Worm (Caenorhabditis elegans) whole organism, midembryonic: Measurements from ENCODE around the gene B0035.15.
"Not testable (repeated sequence)": the region's sequence is repeated elsewhere in the genome, so short reads cannot be mapped to it uniquely, and the experiment has no call there.

ENCODE experiments used
- T22C8.4 ChIP-seq: fragments of 200-800 bp; sonication (Bioruptor generic); IDR thresholded peaks from 2 replicates; pipeline ENCODE4 v1.3.6; 2022; ENCODE audit warnings: missing genetic modification characterization, missing compliant biosample characterization
- cog-1 ChIP-seq: sonication (generic microtip); optimal IDR thresholded peaks from 2 replicates; lab custom pipeline; 2016; ENCODE audit warnings: missing genetic modification characterization, missing compliant biosample characterization
- flt-1 ChIP-seq: fragments of 200-800 bp; sonication (Bioruptor generic); IDR thresholded peaks from 2 replicates; pipeline ENCODE4 v1.3.6; 2022; ENCODE audit warnings: missing genetic modification characterization, missing compliant biosample characterization
- klf-2 ChIP-seq: fragments of 200-800 bp; sonication (Bioruptor generic); conservative IDR thresholded peaks from 2 replicates; pipeline ENCODE4 v1.3.6; 2022; ENCODE audit warnings: missing genetic modification reagents, missing genetic modification characterization, missing compliant biosample characterization
- med-1 ChIP-seq: sonication (generic microtip); optimal IDR thresholded peaks from 2 replicates; lab custom pipeline; 2017; ENCODE audit warnings: missing genetic modification characterization, mild to moderate bottlenecking, missing compliant biosample characterization, antibody characterized with exemption, missing genetic modification reagents; ENCODE audit not compliant: insufficient read depth
- ref-1 ChIP-seq: fragments of 200-800 bp; sonication (Bioruptor generic); conservative IDR thresholded peaks from 2 replicates; pipeline ENCODE4 v1.3.6; 2022; ENCODE audit warnings: missing genetic modification reagents, missing genetic modification characterization, missing compliant biosample characterization
- tab-1 ChIP-seq: fragments of 200-800 bp; sonication (Bioruptor generic); IDR thresholded peaks from 2 replicates; pipeline ENCODE4 v1.3.6; 2022; ENCODE audit warnings: missing genetic modification characterization, missing compliant biosample characterization
- ztf-23 ChIP-seq: fragments of 200-800 bp; sonication (Bioruptor generic); IDR thresholded peaks from 2 replicates; pipeline ENCODE4 v1.3.6; 2022; ENCODE audit warnings: missing genetic modification reagents, missing genetic modification characterization, missing compliant biosample characterization
- ztf-29 ChIP-seq: fragments of 200-800 bp; sonication (Bioruptor generic); IDR thresholded peaks from 2 replicates; pipeline ENCODE4 v1.3.6; 2022; ENCODE audit warnings: missing genetic modification reagents, missing genetic modification characterization, missing compliant biosample characterization

B0035.15 gene

DNA sequence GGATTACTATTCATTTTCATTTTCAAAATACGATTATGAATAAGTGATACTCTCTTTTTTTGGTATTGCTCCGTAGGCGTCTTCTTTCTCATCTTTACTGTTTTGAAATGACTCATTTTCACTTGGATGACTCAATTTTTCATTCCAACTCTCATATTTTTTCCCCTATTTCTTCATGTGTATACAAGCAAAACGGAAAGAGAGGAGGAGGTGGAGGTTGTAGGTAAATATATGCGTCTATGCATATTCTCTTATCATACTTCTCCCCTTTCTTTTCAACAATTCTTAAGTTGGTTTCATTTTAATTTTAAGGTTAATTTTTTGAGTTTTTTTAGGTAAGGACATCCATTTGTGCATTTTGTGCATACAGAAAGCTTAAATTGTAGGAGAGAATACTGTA, 11.9 kb downstream of the B0035.15 start:
- TF ChIP-seq T22C8.4 (GFP tag; lab: Robert Waterston, UW) (no peak), tab-1 (GFP tag; lab: Robert Waterston, UW) (no peak), ref-1 (no peak), ztf-23 (GFP tag; lab: Robert Waterston, UW) (no peak), flt-1 (GFP tag; lab: Robert Waterston, UW) (no peak), med-1 (no peak), cog-1 (tag; lab: Kevin White, UChicago) (no peak), ztf-29 (GFP tag; lab: Robert Waterston, UW) (no peak), klf-2 (no peak)

DNA sequence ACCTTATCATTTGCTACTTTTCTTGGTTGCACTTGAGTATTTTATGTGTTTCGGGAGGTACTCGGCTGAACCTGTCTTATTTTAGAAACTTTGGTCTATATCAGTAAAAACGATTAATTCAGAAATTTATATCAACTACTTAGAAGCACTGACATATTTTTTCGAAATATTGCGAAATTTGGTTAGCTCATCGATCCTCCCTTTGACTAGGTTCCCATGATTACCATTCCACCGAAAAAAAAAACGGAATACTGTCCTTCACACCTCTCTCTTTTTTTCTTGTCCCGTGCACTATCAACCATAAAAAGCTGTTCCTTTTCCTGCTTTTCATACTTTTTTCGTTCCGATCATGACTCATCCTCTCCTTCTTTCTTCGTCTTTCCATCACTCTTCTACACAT, 12.8 kb downstream of the B0035.15 start:
- TF ChIP-seq T22C8.4 (GFP tag; lab: Robert Waterston, UW) (no peak), ztf-29 (GFP tag; lab: Robert Waterston, UW) (no peak), ref-1 (no peak), klf-2 (no peak), med-1 (no peak), tab-1 (GFP tag; lab: Robert Waterston, UW) (no peak), cog-1 (tag; lab: Kevin White, UChicago) (no peak), flt-1 (GFP tag; lab: Robert Waterston, UW) (no peak), ztf-23 (GFP tag; lab: Robert Waterston, UW) (no peak)

DNA sequence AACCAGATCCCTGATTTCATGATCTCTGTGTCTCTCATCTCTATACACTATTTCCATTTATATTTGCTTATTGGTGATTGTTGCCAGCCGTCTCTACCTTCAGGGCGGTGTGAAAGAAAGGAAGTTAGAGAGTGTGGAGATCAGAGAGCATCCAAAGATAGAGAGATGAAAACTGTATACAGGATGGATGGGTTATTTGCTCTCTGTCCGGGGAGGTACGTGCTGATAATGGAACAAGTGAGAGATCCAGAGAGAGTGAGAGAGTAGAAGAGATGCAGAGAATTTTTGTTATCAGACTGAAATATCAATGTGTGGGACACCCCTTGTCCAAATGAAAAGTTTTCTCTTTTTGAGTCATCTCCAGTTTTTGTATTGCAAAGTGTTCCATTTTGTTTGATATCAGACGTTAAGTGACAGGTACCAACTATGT, 13.9 kb downstream of the B0035.15 start:
- TF ChIP-seq flt-1 (GFP tag; lab: Robert Waterston, UW) (no peak), ztf-23 (GFP tag; lab: Robert Waterston, UW) (no peak), klf-2 (no peak)

DNA sequence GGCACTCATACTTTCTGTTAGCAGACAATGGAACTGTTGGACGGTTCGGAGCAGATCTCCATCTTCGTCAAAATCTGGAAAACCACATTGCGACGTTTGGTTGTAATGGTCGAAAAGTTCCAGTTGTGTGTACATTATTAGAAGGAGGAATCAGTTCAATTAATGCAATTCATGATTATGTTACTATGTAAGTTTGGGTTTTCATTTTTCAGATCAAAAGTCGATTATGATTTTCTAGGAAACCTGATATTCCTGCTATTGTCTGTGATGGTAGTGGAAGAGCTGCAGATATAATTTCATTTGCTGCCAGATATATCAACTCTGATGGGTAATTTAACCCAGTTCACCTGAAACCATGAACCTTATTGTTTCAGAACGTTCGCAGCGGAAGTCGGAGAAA, 22.0 kb downstream of the B0035.15 start:
- TF ChIP-seq ztf-29 (GFP tag; lab: Robert Waterston, UW) (no peak), ref-1 (no peak), klf-2 (no peak), T22C8.4 (GFP tag; lab: Robert Waterston, UW) (no peak), ztf-23 (GFP tag; lab: Robert Waterston, UW) (no peak), tab-1 (GFP tag; lab: Robert Waterston, UW) (no peak), med-1 (no peak), flt-1 (GFP tag; lab: Robert Waterston, UW) (no peak), cog-1 (tag; lab: Kevin White, UChicago) (no peak)

DNA sequence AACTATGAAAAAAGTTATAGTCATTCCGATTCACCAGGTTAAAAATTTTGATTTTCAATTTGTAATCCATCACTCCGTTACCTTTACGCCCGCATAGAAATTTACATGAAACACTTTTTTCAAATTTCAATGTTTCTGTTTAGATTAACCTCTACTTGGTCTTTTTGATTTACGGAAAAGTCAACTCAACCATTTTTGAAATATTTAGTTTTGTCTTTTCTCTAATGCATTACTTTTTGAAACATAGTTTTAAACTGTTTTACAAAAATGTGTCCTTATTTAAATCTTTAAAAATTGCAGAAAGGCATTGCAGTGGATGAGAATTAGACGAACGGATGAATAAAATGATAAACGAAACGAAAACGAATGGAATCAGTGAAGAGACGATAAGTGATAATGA, 24.9 kb downstream of the B0035.15 start, which contains the start of gene gtl-2:
Gene gtl-2, plus strand, starts transcription at position 301 of the 400 bp plus-strand sequence.
- TF ChIP-seq med-1 (no peak), flt-1 (GFP tag; lab: Robert Waterston, UW) (no peak), tab-1 (GFP tag; lab: Robert Waterston, UW) (no peak), ref-1 (no peak), T22C8.4 (GFP tag; lab: Robert Waterston, UW) (no peak), ztf-29 (GFP tag; lab: Robert Waterston, UW) (no peak), klf-2 (no peak), cog-1 (tag; lab: Kevin White, UChicago) (no peak), ztf-23 (GFP tag; lab: Robert Waterston, UW) (no peak)

DNA sequence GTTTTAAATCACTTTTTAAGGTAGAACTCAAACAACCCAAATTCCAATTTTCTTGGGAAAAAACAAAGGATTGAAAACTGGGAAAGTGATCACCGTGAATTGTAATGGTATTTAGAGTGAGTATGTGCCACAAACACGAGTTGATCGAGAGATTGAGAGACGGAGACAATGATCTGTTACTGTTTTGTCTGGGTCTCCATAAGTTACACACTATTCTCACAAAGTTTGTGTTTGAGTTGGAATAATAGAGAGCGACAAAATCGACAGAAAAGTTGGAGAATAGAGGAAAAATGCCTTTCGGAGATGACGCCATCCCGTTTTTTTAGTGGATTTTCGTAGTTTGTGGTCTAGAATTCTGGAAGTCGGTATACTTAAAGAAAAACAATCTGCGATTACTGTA, 26.8 kb downstream of the B0035.15 start, which contains the start of gene nhr-7:
Gene nhr-7, minus strand, starts transcription at position 101 of the 400 bp plus-strand sequence.
- no peak for TF ChIP-seq ztf-29 (GFP tag; lab: Robert Waterston, UW)
- no peak for TF ChIP-seq med-1
- no peak for TF ChIP-seq ztf-23 (GFP tag; lab: Robert Waterston, UW)
- no peak for TF ChIP-seq T22C8.4 (GFP tag; lab: Robert Waterston, UW)
- TF ChIP-seq flt-1 (GFP tag; lab: Robert Waterston, UW) = no peak
- no peak for TF ChIP-seq ref-1

DNA sequence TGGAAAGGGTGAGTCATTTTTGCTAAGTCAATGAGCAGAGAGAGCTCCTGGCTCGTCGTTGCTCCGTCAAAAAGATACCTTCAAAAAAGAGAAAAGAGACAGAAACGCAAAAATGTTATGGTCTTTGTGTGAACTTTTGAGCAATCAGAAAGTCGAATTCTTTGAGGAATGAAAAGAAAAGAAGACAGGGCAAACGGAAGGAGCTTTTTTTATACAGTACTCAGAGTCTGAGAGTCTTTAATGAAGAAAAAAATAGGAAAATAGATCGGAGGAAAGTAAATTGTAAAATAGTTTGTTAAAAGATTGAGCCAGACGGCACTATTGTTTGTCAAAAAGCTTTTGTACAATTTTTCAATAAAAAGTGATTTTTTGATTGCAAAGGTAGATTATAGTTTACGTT, 28.6 kb downstream of the B0035.15 start:
- no peak for TF ChIP-seq ztf-23 (GFP tag; lab: Robert Waterston, UW)
- TF ChIP-seq cog-1 (tag; lab: Kevin White, UChicago) = no peak
- no peak for TF ChIP-seq med-1
- no peak for TF ChIP-seq ztf-29 (GFP tag; lab: Robert Waterston, UW)
- no peak for TF ChIP-seq klf-2
- TF ChIP-seq tab-1 (GFP tag; lab: Robert Waterston, UW) = no peak
- TF ChIP-seq T22C8.4 (GFP tag; lab: Robert Waterston, UW) = no peak
- TF ChIP-seq flt-1 (GFP tag; lab: Robert Waterston, UW) = no peak

DNA sequence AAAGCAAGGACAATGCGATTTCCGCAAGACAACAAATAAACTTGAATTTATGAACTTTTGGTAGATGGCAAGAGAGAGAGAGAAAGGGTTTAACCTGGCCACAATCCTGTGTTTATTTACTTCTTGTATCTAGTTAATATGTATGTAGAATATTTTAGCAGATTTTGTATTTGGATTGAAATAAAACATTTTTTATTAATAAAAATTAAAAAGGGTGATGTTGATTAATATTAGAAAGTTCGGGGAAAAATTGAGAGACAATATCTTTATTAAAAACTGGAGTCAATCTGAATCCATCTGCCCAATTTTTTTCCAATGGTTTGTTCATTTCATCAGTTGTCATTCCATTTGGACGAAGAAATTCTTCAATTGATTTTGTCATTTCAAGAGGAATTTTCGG, 32.0 kb downstream of the B0035.15 start, which contains the start of gene col-127:
Gene col-127, minus strand, starts transcription at position 101 of the 400 bp plus-strand sequence.
- TF ChIP-seq tab-1 (GFP tag; lab: Robert Waterston, UW) (no peak), klf-2 (no peak)

DNA sequence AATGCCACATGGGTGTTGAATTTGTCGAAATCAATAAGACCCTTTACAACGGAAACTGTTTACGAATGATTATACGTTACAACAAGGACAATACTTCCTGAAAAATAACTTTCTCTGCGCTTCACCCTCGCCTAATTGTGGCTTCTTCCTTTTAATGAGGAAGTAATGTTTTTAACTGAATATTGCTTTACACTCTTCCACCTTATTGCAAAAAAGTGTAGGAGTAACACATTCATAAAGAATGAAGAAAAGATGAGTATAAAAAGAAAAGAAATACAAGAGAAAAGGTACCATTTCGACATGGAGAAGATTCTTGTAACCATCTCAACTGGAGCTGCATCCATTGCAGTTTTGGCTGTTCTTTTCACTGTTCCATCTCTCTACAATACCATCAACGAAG, 35.0 kb downstream of the B0035.15 start, which contains the start of gene col-126:
Gene col-126, plus strand, starts transcription at position 301 of the 400 bp plus-strand sequence.
- TF ChIP-seq tab-1, flt-1, ztf-23 (GFP tag; lab: Robert Waterston, UW): not testable (repeated sequence)

DNA sequence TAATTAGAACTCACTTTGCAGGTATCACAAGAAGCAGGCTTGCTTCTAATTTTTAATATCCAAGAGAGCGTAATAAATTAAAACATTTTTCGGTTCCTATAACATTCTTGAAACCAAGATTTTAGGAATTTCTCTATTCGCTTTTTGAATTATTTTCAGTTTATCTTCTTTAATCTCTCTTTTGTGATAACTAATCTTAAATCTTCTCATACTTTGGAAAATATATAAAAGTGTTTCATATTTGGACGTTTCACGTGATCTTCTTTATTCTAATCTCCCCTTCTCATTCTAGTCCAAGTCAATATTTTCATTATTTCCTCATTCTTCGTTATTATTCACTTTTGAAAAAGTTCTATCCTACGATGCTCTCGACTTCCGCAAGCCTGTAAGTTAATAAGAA, 36.5 kb downstream of the B0035.15 start, which contains the start of gene F54D1.1:
Gene F54D1.1, plus strand, starts transcription at position 301 of the 400 bp plus-strand sequence.
- no peak for TF ChIP-seq flt-1 (GFP tag; lab: Robert Waterston, UW)
- no peak for TF ChIP-seq ref-1
- TF ChIP-seq tab-1 (GFP tag; lab: Robert Waterston, UW) = no peak
- TF ChIP-seq T22C8.4 (GFP tag; lab: Robert Waterston, UW) = no peak
- TF ChIP-seq klf-2 = no peak
- no peak for TF ChIP-seq med-1
- TF ChIP-seq ztf-29 (GFP tag; lab: Robert Waterston, UW) = no peak
- no peak for TF ChIP-seq ztf-23 (GFP tag; lab: Robert Waterston, UW)
- TF ChIP-seq cog-1 (tag; lab: Kevin White, UChicago) = no peak
